Worm (Caenorhabditis elegans): ENCODE results near the gene Y48C3A.14.

ce11 chrII:13402680-13403079 is 13.1 kb downstream of the Y48C3A.14 start, which contains the start of gene pinn-4:
- no peak for TF ChIP-seq flt-1 (GFP tag; IDR thresholded peaks at IDR 0.05)
- no peak for TF ChIP-seq hmbx-1 (tag; optimal IDR thresholded peaks at IDR 0.05)
- no peak for TF ChIP-seq pes-1 (GFP tag; IDR thresholded peaks at IDR 0.05)
- no peak for TF ChIP-seq ama-1 (optimal IDR thresholded peaks at IDR 0.05)
- no peak for TF ChIP-seq aly-1 (tag; optimal IDR thresholded peaks at IDR 0.05)
- TF ChIP-seq F13C5.2 (tag; optimal IDR thresholded peaks at IDR 0.05), result no peak
- TF ChIP-seq ceh-13 (GFP tag; optimal IDR thresholded peaks at IDR 0.05), result no peak
- no peak for TF ChIP-seq ceh-36 (tag; optimal IDR thresholded peaks at IDR 0.05)
- TF ChIP-seq tbx-11 (GFP tag; IDR thresholded peaks at IDR 0.05), result no peak
- TF ChIP-seq sea-1 (GFP tag; conservative IDR thresholded peaks at IDR 0.05), result no peak
- no peak for TF ChIP-seq hmg-4 (GFP tag; optimal IDR thresholded peaks at IDR 0.05)
- no peak for TF ChIP-seq scrt-1 (GFP tag; IDR thresholded peaks at IDR 0.05)
- TF ChIP-seq tra-4 (tag; optimal IDR thresholded peaks at IDR 0.05), result no peak
- TF ChIP-seq tbx-37 (GFP tag; conservative IDR thresholded peaks at IDR 0.05), result no peak

Measured in whole organism, early embryonic.